Worm (Caenorhabditis elegans): ENCODE results near the gene unc-3.

ce11 chrX:14831531-14831930 is 58.2 kb downstream of the unc-3 start, which contains the start of gene dpf-2:
- TF ChIP-seq hmbx-1 (tag; optimal IDR thresholded peaks at IDR 0.05) = no peak
- no peak for TF ChIP-seq ets-7 (tag; optimal IDR thresholded peaks at IDR 0.05)
- TF ChIP-seq hmg-4 (GFP tag; optimal IDR thresholded peaks at IDR 0.05) = no peak
- no peak for TF ChIP-seq ama-1 (optimal IDR thresholded peaks at IDR 0.05)

All from whole organism, early embryonic.